Fruit fly (Drosophila melanogaster) whole organism, embryonic: Measurements from ENCODE around the gene Rpt5.
A peak's percentile ranks its signal among the peaks of the same experiment; 100 is the strongest.

ENCODE experiments used
- Asciz ChIP-seq: fragments of 200-800 bp; sonication (Bioruptor generic); optimal IDR thresholded peaks from 2 replicates; lab custom pipeline; 2017; ENCODE audit warnings: missing biosample characterization, mild to moderate bottlenecking, missing genetic modification characterization, missing genetic modification reagents
- BEAF-32 ChIP-seq: fragments of 200-800 bp; sonication (Bioruptor generic); optimal IDR thresholded peaks from 3 replicates; lab custom pipeline; 2017; ENCODE audit warnings: missing biosample characterization, missing genetic modification characterization, mild to moderate bottlenecking, moderate library complexity, missing genetic modification reagents
- Bteb2 ChIP-seq: fragments of 200-800 bp; sonication (Bioruptor generic); optimal IDR thresholded peaks from 2 replicates; lab custom pipeline; 2016; ENCODE audit warnings: missing biosample characterization, missing genetic modification characterization
- CG1024 ChIP-seq: fragments of 200-800 bp; sonication (Bioruptor generic); IDR thresholded peaks from 2 replicates; pipeline ENCODE4 v1.3.6; 2022; ENCODE audit warnings: missing biosample characterization, missing genetic modification characterization
- CG10462 ChIP-seq: fragments of 200-800 bp; sonication (Bioruptor generic); optimal IDR thresholded peaks from 2 replicates; lab custom pipeline; 2016; ENCODE audit warnings: missing biosample characterization, missing genetic modification characterization
- CG11093 ChIP-seq: fragments of 200-800 bp; sonication (Bioruptor generic); IDR thresholded peaks from 3 replicates; pipeline ENCODE4 v1.3.6; 2022; ENCODE audit warnings: missing biosample characterization, missing genetic modification characterization
- CG11456 ChIP-seq: fragments of 200-800 bp; sonication (Bioruptor generic); IDR thresholded peaks from 3 replicates; pipeline ENCODE4 v1.3.6; 2022; ENCODE audit warnings: missing biosample characterization, missing genetic modification characterization
- CG12942 ChIP-seq: fragments of 200-800 bp; sonication (Bioruptor generic); optimal IDR thresholded peaks from 3 replicates; lab custom pipeline; 2016; ENCODE audit warnings: missing biosample characterization, missing genetic modification characterization
- CG13287 ChIP-seq: fragments of 200-800 bp; sonication (Bioruptor generic); IDR thresholded peaks from 2 replicates; pipeline ENCODE4 v1.3.6; 2022; ENCODE audit warnings: missing biosample characterization, missing genetic modification characterization; ENCODE audit not compliant: partially characterized antibody
- CG13624 ChIP-seq: fragments of 200-800 bp; sonication (Bioruptor generic); optimal IDR thresholded peaks from 2 replicates; lab custom pipeline; 2016; ENCODE audit warnings: missing biosample characterization, missing genetic modification characterization
- CG15514 ChIP-seq: fragments of 200-800 bp; sonication (Bioruptor generic); optimal IDR thresholded peaks from 3 replicates; lab custom pipeline; 2017; ENCODE audit warnings: missing biosample characterization, missing genetic modification characterization, mild to moderate bottlenecking, moderate library complexity, missing genetic modification reagents
- CG16779 ChIP-seq: fragments of 200-800 bp; sonication (Bioruptor generic); IDR thresholded peaks from 2 replicates; pipeline ENCODE4 v1.3.6; 2022; ENCODE audit warnings: missing biosample characterization, missing genetic modification characterization
- CG18476 ChIP-seq: fragments of 200-800 bp; sonication (Bioruptor generic); optimal IDR thresholded peaks from 2 replicates; lab custom pipeline; 2016; ENCODE audit warnings: missing biosample characterization, mild to moderate bottlenecking, missing genetic modification characterization
- CG2120 ChIP-seq: fragments of 200-800 bp; sonication (Bioruptor generic); optimal IDR thresholded peaks from 3 replicates; lab custom pipeline; 2016; ENCODE audit warnings: missing biosample characterization, missing genetic modification characterization
- CG31388 ChIP-seq: fragments of 200-800 bp; sonication (Bioruptor generic); optimal IDR thresholded peaks from 2 replicates; lab custom pipeline; 2016; ENCODE audit warnings: missing biosample characterization, missing genetic modification characterization
- CG31441 ChIP-seq: fragments of 200-800 bp; sonication (Bioruptor generic); IDR thresholded peaks from 2 replicates; pipeline ENCODE4 v1.3.6; 2022; ENCODE audit warnings: missing biosample characterization, missing genetic modification characterization
- CG33557 ChIP-seq: fragments of 200-800 bp; sonication (Bioruptor generic); optimal IDR thresholded peaks from 2 replicates; lab custom pipeline; 2019; ENCODE audit warnings: missing biosample characterization, mild to moderate bottlenecking, missing genetic modification characterization, moderate library complexity
- CG34376 ChIP-seq: fragments of 200-800 bp; sonication (Bioruptor generic); optimal IDR thresholded peaks from 2 replicates; lab custom pipeline; 2018; ENCODE audit warnings: missing biosample characterization, mild to moderate bottlenecking, missing genetic modification characterization
- CG42726 ChIP-seq: fragments of 200-800 bp; sonication (Bioruptor generic); IDR thresholded peaks from 2 replicates; pipeline ENCODE4 v1.3.6; 2022; ENCODE audit warnings: missing biosample characterization, missing genetic modification characterization; ENCODE audit not compliant: partially characterized antibody
- CG6689 ChIP-seq: fragments of 200-800 bp; sonication (Bioruptor generic); IDR thresholded peaks from 2 replicates; pipeline ENCODE4 v1.3.6; 2022; ENCODE audit warnings: missing biosample characterization, missing genetic modification characterization
- CG7372 ChIP-seq: fragments of 200-800 bp; sonication (Bioruptor generic); IDR thresholded peaks from 2 replicates; pipeline ENCODE4 v1.3.6; 2022; ENCODE audit warnings: missing biosample characterization, missing genetic modification characterization
- CG7786 ChIP-seq: fragments of 200-800 bp; sonication (Bioruptor generic); optimal IDR thresholded peaks from 2 replicates; lab custom pipeline; 2016; ENCODE audit warnings: missing biosample characterization, missing genetic modification characterization
- CG7987 ChIP-seq: fragments of 200-800 bp; sonication (Bioruptor generic); optimal IDR thresholded peaks from 2 replicates; lab custom pipeline; 2018; ENCODE audit warnings: missing biosample characterization, mild to moderate bottlenecking, missing genetic modification characterization, moderate library complexity
- CG9215 ChIP-seq: fragments of 200-800 bp; sonication (Bioruptor generic); IDR thresholded peaks from 2 replicates; pipeline ENCODE4 v1.3.6; 2022; ENCODE audit warnings: missing biosample characterization, missing genetic modification characterization
- CG9437 ChIP-seq: fragments of 200-800 bp; sonication (Bioruptor generic); optimal IDR thresholded peaks from 2 replicates; lab custom pipeline; 2018; ENCODE audit warnings: missing biosample characterization, mild to moderate bottlenecking, missing genetic modification characterization
- Doc2 ChIP-seq: fragments of 200-800 bp; sonication (Bioruptor generic); IDR thresholded peaks from 2 replicates; pipeline ENCODE4 v1.3.6; 2022; ENCODE audit warnings: missing biosample characterization, missing genetic modification characterization
- E2f1 ChIP-seq: fragments of 200-800 bp; sonication (Bioruptor generic); IDR thresholded peaks from 2 replicates; pipeline ENCODE4 v1.3.6; 2022; ENCODE audit warnings: missing biosample characterization, missing genetic modification characterization
- Elba2 ChIP-seq: fragments of 200-800 bp; sonication (Bioruptor generic); optimal IDR thresholded peaks from 3 replicates; lab custom pipeline; 2016; ENCODE audit warnings: missing biosample characterization, missing genetic modification characterization
- NfI ChIP-seq: fragments of 200-800 bp; sonication (Bioruptor generic); optimal IDR thresholded peaks from 3 replicates; lab custom pipeline; 2018; ENCODE audit warnings: missing biosample characterization, mild to moderate bottlenecking, missing genetic modification characterization, moderate library complexity
- PHDP ChIP-seq: fragments of 200-800 bp; sonication (Bioruptor generic); optimal IDR thresholded peaks from 3 replicates; lab custom pipeline; 2018; ENCODE audit warnings: missing biosample characterization, mild to moderate bottlenecking, missing genetic modification characterization, moderate library complexity
- Ravus ChIP-seq: fragments of 200-800 bp; sonication (Bioruptor generic); IDR thresholded peaks from 2 replicates; pipeline ENCODE4 v1.3.6; 2022; ENCODE audit warnings: missing biosample characterization, missing genetic modification characterization
- Ssrp ChIP-seq: fragments of 200-800 bp; sonication (Bioruptor generic); optimal IDR thresholded peaks from 2 replicates; lab custom pipeline; 2018; ENCODE audit warnings: missing biosample characterization, mild to moderate bottlenecking, missing genetic modification characterization, moderate library complexity
- YL-1 ChIP-seq: fragments of 200-800 bp; sonication (Bioruptor generic); optimal IDR thresholded peaks from 3 replicates; lab custom pipeline; 2017; ENCODE audit warnings: missing biosample characterization, mild to moderate bottlenecking, missing genetic modification characterization
- dm ChIP-seq: fragments of 200-800 bp; sonication (Bioruptor generic); optimal IDR thresholded peaks from 3 replicates; lab custom pipeline; 2016; ENCODE audit warnings: missing biosample characterization, missing genetic modification characterization
- en ChIP-seq: fragments of 200-800 bp; sonication (Bioruptor generic); optimal IDR thresholded peaks from 2 replicates; lab custom pipeline; 2016; ENCODE audit warnings: missing biosample characterization, missing genetic modification characterization
- fd102C ChIP-seq: fragments of 200-800 bp; sonication (Bioruptor generic); optimal IDR thresholded peaks from 2 replicates; lab custom pipeline; 2018; ENCODE audit warnings: missing biosample characterization, mild to moderate bottlenecking, missing genetic modification characterization, moderate library complexity
- fd64A ChIP-seq: fragments of 200-800 bp; sonication (Bioruptor generic); optimal IDR thresholded peaks from 3 replicates; lab custom pipeline; 2018; ENCODE audit warnings: missing biosample characterization, mild to moderate bottlenecking, missing genetic modification characterization
- gem ChIP-seq: fragments of 200-800 bp; sonication (Bioruptor generic); optimal IDR thresholded peaks from 2 replicates; lab custom pipeline; 2019; ENCODE audit warnings: missing biosample characterization, mild to moderate bottlenecking, missing genetic modification characterization, moderate library complexity
- hkb ChIP-seq, 2 experiments: fragments of 200-800 bp in 1 of 2; fragments of >200 bp in 1 of 2; sonication (Bioruptor generic) in 1 of 2; IDR thresholded peaks in 1 of 2; optimal IDR thresholded peaks in 1 of 2; 2 replicates each; pipeline versions ENCODE4 v1.3.6 to Lab custom; 2017 to 2022; ENCODE audit warnings: missing biosample characterization in 1 of 2, missing genetic modification characterization in 1 of 2
- kay ChIP-seq: fragments of 200-800 bp; sonication (Bioruptor generic); optimal IDR thresholded peaks from 2 replicates; lab custom pipeline; 2016; ENCODE audit warnings: missing biosample characterization, missing genetic modification characterization
- kni ChIP-seq: fragments of 200-800 bp; sonication (Bioruptor generic); optimal IDR thresholded peaks from 3 replicates; lab custom pipeline; 2017; ENCODE audit warnings: mild to moderate bottlenecking, missing biosample characterization, missing genetic modification reagents, missing genetic modification characterization
- luna ChIP-seq: fragments of 200-800 bp; sonication (Bioruptor generic); optimal IDR thresholded peaks from 2 replicates; lab custom pipeline; 2016; ENCODE audit warnings: missing biosample characterization, missing genetic modification characterization
- mld ChIP-seq: fragments of 200-800 bp; sonication (Bioruptor generic); IDR thresholded peaks from 3 replicates; pipeline ENCODE4 v1.3.6; 2022; ENCODE audit warnings: missing biosample characterization, missing genetic modification characterization; ENCODE audit not compliant: partially characterized antibody
- peb ChIP-seq: fragments of 200-800 bp; sonication (Bioruptor generic); IDR thresholded peaks from 2 replicates; pipeline ENCODE4 v1.3.6; 2022; ENCODE audit warnings: missing biosample characterization, missing genetic modification characterization
- pho ChIP-seq: fragments of 200-800 bp; sonication (Bioruptor generic); optimal IDR thresholded peaks from 2 replicates; lab custom pipeline; 2016; ENCODE audit warnings: missing biosample characterization, missing genetic modification characterization
- sens ChIP-seq: fragments of 200-800 bp; sonication (Bioruptor generic); peaks from one replicate; lab custom pipeline; 2016; ENCODE audit warnings: missing biosample characterization, missing genetic modification characterization
- sna ChIP-seq: fragments of 200-800 bp; sonication (Bioruptor generic); IDR thresholded peaks from 2 replicates; pipeline ENCODE4 v1.3.6; 2022; ENCODE audit warnings: missing biosample characterization, missing genetic modification characterization; ENCODE audit not compliant: partially characterized antibody
- unpg ChIP-seq: fragments of 200-800 bp; sonication (Bioruptor generic); optimal IDR thresholded peaks from 3 replicates; lab custom pipeline; 2018; ENCODE audit warnings: missing biosample characterization, mild to moderate bottlenecking, missing genetic modification characterization, moderate library complexity
- zen2 ChIP-seq: fragments of 200-800 bp; sonication (Bioruptor generic); IDR thresholded peaks from 3 replicates; pipeline ENCODE4 v1.3.6; 2022; ENCODE audit warnings: missing biosample characterization, missing genetic modification characterization; ENCODE audit not compliant: partially characterized antibody

Rpt5 gene

DNA sequence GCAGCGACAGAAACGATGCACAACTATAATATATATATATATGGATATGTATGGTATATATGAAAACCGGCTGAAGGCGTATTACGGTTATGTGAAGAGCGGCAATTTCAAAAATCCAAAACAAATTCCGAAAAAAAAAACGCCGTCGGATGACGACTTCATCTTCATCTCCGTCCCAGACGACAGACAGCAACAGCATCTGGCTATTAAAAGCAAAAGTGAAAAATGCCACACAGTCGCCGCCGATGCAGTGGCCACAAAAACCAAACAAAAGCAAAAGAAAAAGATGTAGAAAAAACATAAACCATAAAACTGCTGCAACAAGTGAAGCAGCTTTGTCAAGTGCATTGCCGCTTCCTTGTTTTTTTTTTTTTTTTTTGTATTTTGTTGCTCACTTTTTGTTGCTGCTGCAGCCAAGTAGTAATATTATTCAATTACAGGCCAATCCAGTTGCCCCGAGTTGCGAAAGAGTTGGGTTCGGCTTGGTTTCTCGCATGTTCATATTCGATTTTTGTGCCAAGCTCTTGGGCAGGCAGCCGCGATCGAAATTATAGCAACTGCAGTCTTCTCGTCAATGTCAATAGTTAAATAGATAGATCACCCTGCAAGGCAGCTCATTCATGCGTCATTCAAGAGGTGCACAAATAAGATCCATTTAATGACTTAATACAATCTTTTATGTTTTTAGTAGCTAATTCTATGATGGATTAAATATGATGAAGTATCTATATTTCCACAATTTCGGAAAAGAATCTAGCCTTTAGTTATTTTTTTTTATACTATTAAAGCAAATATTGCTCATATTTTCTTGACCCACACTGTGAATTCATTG, 17.9 kb upstream of the Rpt5 start (continued):
- TF ChIP-seq kni (GFP tag; lab: Kevin White, UChicago) = no peak
- peak; percentile 23; the same call in 1 of the 2 replicates for TF ChIP-seq CG6689 (GFP tag; lab: Robert Waterston, UW)
- peak; percentile 23 for TF ChIP-seq unpg (GFP tag; lab: Kevin White, UChicago)
- no peak for TF ChIP-seq CG13287 (GFP tag; lab: Robert Waterston, UW)
- TF ChIP-seq CG7987 (GFP tag; lab: Kevin White, UChicago) = no peak
- TF ChIP-seq Elba2 (GFP tag; lab: Kevin White, UChicago) = no peak
- no peak for TF ChIP-seq CG10462 (GFP tag; lab: Kevin White, UChicago)
- no peak for TF ChIP-seq BEAF-32 (GFP tag; lab: Kevin White, UChicago)
- TF ChIP-seq en (GFP tag; lab: Kevin White, UChicago) = peak; percentile 2
- no peak for TF ChIP-seq hkb (optimal IDR thresholded peaks at IDR 0.05; lab: Kevin White, UChicago)
- no peak for TF ChIP-seq hkb (GFP tag; IDR thresholded peaks at IDR 0.05; lab: Robert Waterston, UW)
- TF ChIP-seq CG15514 (GFP tag; lab: Kevin White, UChicago) = no peak
- TF ChIP-seq CG33557 (GFP tag; lab: Kevin White, UChicago) = no peak
- TF ChIP-seq CG2120 (GFP tag; lab: Kevin White, UChicago) = no peak
- no peak for TF ChIP-seq CG12942 (GFP tag; lab: Kevin White, UChicago)
- TF ChIP-seq CG11093 (GFP tag; lab: Robert Waterston, UW) = no peak
- no peak for TF ChIP-seq CG13624
- no peak for TF ChIP-seq sna (GFP tag; lab: Robert Waterston, UW)
- 0 out of 2 replicates have a peak, but pooled peaks have one; percentile 24 for TF ChIP-seq CG31441 (GFP tag; lab: Robert Waterston, UW)
- TF ChIP-seq mld (GFP tag; lab: Robert Waterston, UW) = no peak
- no peak for TF ChIP-seq CG11456 (GFP tag; lab: Robert Waterston, UW)
- TF ChIP-seq CG34376 = no peak
- no peak for TF ChIP-seq CG7372 (GFP tag; lab: Robert Waterston, UW)
- TF ChIP-seq CG9437 = peak; percentile 7
- no peak for TF ChIP-seq CG9215 (GFP tag; lab: Robert Waterston, UW)
- TF ChIP-seq CG7786 (GFP tag; lab: Kevin White, UChicago) = no peak
- no peak for TF ChIP-seq peb (GFP tag; lab: Robert Waterston, UW)
- TF ChIP-seq PHDP (tag; lab: Kevin White, UChicago) = no peak
- TF ChIP-seq Ssrp (tag; lab: Kevin White, UChicago) = peak; percentile 30
- TF ChIP-seq fd64A = no peak
- peak; percentile 3 for TF ChIP-seq CG31388
- no peak for TF ChIP-seq fd102C (GFP tag; lab: Kevin White, UChicago)
- TF ChIP-seq NfI = no peak
- no peak for TF ChIP-seq Doc2 (GFP tag; lab: Robert Waterston, UW)
- TF ChIP-seq kay (GFP tag; lab: Kevin White, UChicago) = no peak
- no peak for TF ChIP-seq CG18476 (GFP tag; lab: Kevin White, UChicago)
- TF ChIP-seq CG1024 (GFP tag; lab: Robert Waterston, UW) = no peak
- no peak for TF ChIP-seq pho (GFP tag; lab: Kevin White, UChicago)
- TF ChIP-seq YL-1 (GFP tag; lab: Kevin White, UChicago) = no peak
- no peak for TF ChIP-seq Bteb2 (GFP tag; lab: Kevin White, UChicago)
- TF ChIP-seq Ravus (GFP tag; lab: Robert Waterston, UW) = no peak
- no peak for TF ChIP-seq CG16779
- TF ChIP-seq Asciz (GFP tag; lab: Kevin White, UChicago) = no peak
- no peak for TF ChIP-seq E2f1 (GFP tag; lab: Robert Waterston, UW)
- no peak for TF ChIP-seq zen2 (GFP tag; lab: Robert Waterston, UW)
- TF ChIP-seq luna = no peak
- TF ChIP-seq sens (GFP tag; lab: Kevin White, UChicago) = peak; percentile 75
- no peak for TF ChIP-seq dm (GFP tag; lab: Kevin White, UChicago)
- peak; percentile 52 for TF ChIP-seq gem
- TF ChIP-seq CG42726 (GFP tag; lab: Robert Waterston, UW) = no peak
